Worm (Caenorhabditis elegans) whole organism, L3 larva: ENCODE results near the gene tbc-17.

Experiments
- ceh-16 ChIP-seq: sonication (generic microtip); optimal IDR thresholded peaks from 2 replicates; lab custom pipeline; 2017; ENCODE audit warnings: missing biosample characterization, missing genetic modification characterization
- fkh-10 ChIP-seq: sonication (generic microtip); optimal IDR thresholded peaks from 2 replicates; lab custom pipeline; 2017; ENCODE audit warnings: missing biosample characterization, missing genetic modification reagents, missing genetic modification characterization
- nhr-23 ChIP-seq: fragments of 150-350 bp; optimal IDR thresholded peaks from 2 replicates; lab custom pipeline; 2014; ENCODE audit warnings: missing biosample characterization, missing genetic modification reagents, missing genetic modification characterization

ce11 chrII:12658409-12658808 lies 35.8 kb upstream of the tbc-17 start:
- TF ChIP-seq nhr-23 (tag; lab: Kevin White, UChicago) (no peak), ceh-16 (no peak), fkh-10 (GFP tag; lab: Kevin White, UChicago) (no peak)
